Fruit fly (Drosophila melanogaster) whole organism, wandering third instar larva: ENCODE measurements around the gene Decay.
A peak's percentile ranks its signal among the peaks of the same experiment; 100 is the strongest.

Source experiments
- Abd-B ChIP-seq: fragments of >200 bp; optimal IDR thresholded peaks from 2 replicates; lab custom pipeline; 2017; ENCODE audit warnings: missing biosample characterization, missing genetic modification characterization
- CG32264 ChIP-seq: fragments of 200-800 bp; sonication (Bioruptor generic); optimal IDR thresholded peaks from 2 replicates; lab custom pipeline; 2016; ENCODE audit warnings: missing biosample characterization, missing genetic modification characterization
- CG9705 ChIP-seq: fragments of 200-800 bp; sonication (Bioruptor generic); optimal IDR thresholded peaks from 2 replicates; lab custom pipeline; 2018; ENCODE audit warnings: missing biosample characterization, mild to moderate bottlenecking, missing genetic modification characterization
- CrebA ChIP-seq: fragments of 200-800 bp; sonication (Bioruptor generic); optimal IDR thresholded peaks from 2 replicates; lab custom pipeline; 2016; ENCODE audit warnings: missing biosample characterization, mild to moderate bottlenecking, missing genetic modification characterization, borderline replicate concordance
- Dfd ChIP-seq: fragments of >200 bp; optimal IDR thresholded peaks from 2 replicates; lab custom pipeline; 2017; ENCODE audit warnings: missing biosample characterization, missing genetic modification characterization
- GATAd ChIP-seq: sonication (Bioruptor generic); optimal IDR thresholded peaks from 2 replicates; lab custom pipeline; 2016; ENCODE audit warnings: missing biosample characterization, missing genetic modification characterization
- HLH106 ChIP-seq: fragments of 200-800 bp; optimal IDR thresholded peaks from 3 replicates; lab custom pipeline; 2019; ENCODE audit warnings: missing biosample characterization, mild to moderate bottlenecking, missing genetic modification characterization, moderate library complexity
- Hnf4 ChIP-seq: fragments of 200-800 bp; sonication (Bioruptor generic); optimal IDR thresholded peaks from 2 replicates; lab custom pipeline; 2016; ENCODE audit warnings: missing biosample characterization, mild to moderate bottlenecking, missing genetic modification characterization
- Hr83 ChIP-seq: fragments of 200-300 bp; sonication (Bioruptor generic); optimal IDR thresholded peaks from 2 replicates; lab custom pipeline; 2016; ENCODE audit warnings: missing biosample characterization, mild to moderate bottlenecking, missing genetic modification characterization, moderate library complexity; ENCODE audit not compliant: poor library complexity, severe bottlenecking
- Myc ChIP-seq: fragments of >200 bp; optimal IDR thresholded peaks from 2 replicates; lab custom pipeline; 2017
- OdsH ChIP-seq: fragments of 200-800 bp; sonication (Bioruptor generic); optimal IDR thresholded peaks from 2 replicates; lab custom pipeline; 2016; ENCODE audit warnings: missing biosample characterization, mild to moderate bottlenecking, missing genetic modification characterization
- Rel ChIP-seq, 2 experiments: fragments of 200-800 bp; sonication (Bioruptor generic) in 1 of 2; optimal IDR thresholded peaks; 2 replicates in 1 of 2; 3 replicates in 1 of 2; lab custom pipeline; 2016 to 2019; ENCODE audit warnings: mild to moderate bottlenecking in 2 of 2, missing biosample characterization in 2 of 2, missing genetic modification characterization in 2 of 2, moderate library complexity in 1 of 2
- Sp1 ChIP-seq: fragments of 200-800 bp; sonication (Bioruptor generic); optimal IDR thresholded peaks from 3 replicates; lab custom pipeline; 2019; ENCODE audit warnings: missing biosample characterization, mild to moderate bottlenecking, missing genetic modification characterization, moderate library complexity
- Vsx2 ChIP-seq: fragments of 200-300, 225-300 bp; sonication (Bioruptor generic); optimal IDR thresholded peaks from 2 replicates; lab custom pipeline; 2018; ENCODE audit warnings: missing biosample characterization, missing genetic modification characterization; ENCODE audit not compliant: partially characterized antibody
- brk ChIP-seq: fragments of 200-800 bp; sonication (Bioruptor generic); optimal IDR thresholded peaks from 2 replicates; lab custom pipeline; 2016; ENCODE audit warnings: missing biosample characterization, mild to moderate bottlenecking, missing genetic modification characterization
- dl ChIP-seq, 2 experiments: fragments of 175-275, 200-275 bp in 1 of 2; fragments of 200-275 bp in 1 of 2; sonication (Bioruptor generic); optimal IDR thresholded peaks; lab custom pipeline; 2018; ENCODE audit warnings: mild to moderate bottlenecking in 2 of 2, missing biosample characterization in 2 of 2, missing genetic modification characterization in 2 of 2, moderate library complexity in 2 of 2; ENCODE audit not compliant: partially characterized antibody in 2 of 2, insufficient read depth in 1 of 2
- dmrt93B ChIP-seq: fragments of 200-800 bp; sonication (Bioruptor generic); optimal IDR thresholded peaks from 2 replicates; lab custom pipeline; 2018; ENCODE audit warnings: missing biosample characterization, mild to moderate bottlenecking, missing genetic modification characterization
- dsf ChIP-seq: sonication (Bioruptor generic); optimal IDR thresholded peaks from 2 replicates; lab custom pipeline; 2016; ENCODE audit warnings: missing biosample characterization, missing genetic modification characterization, borderline replicate concordance
- ey ChIP-seq: fragments of 200-800 bp; sonication (Bioruptor generic); optimal IDR thresholded peaks from 2 replicates; lab custom pipeline; 2016; ENCODE audit warnings: missing biosample characterization, missing genetic modification characterization
- foxo ChIP-seq, 2 experiments: fragments of 200-800 bp; sonication (Bioruptor generic); optimal IDR thresholded peaks; 2 replicates in 1 of 2; 3 replicates in 1 of 2; lab custom pipeline; 2016 to 2017; ENCODE audit warnings: missing biosample characterization in 2 of 2, missing genetic modification characterization in 2 of 2
- h ChIP-seq: fragments of 200-800 bp; sonication (Bioruptor generic); optimal IDR thresholded peaks from 3 replicates; lab custom pipeline; 2016; ENCODE audit warnings: missing biosample characterization, mild to moderate bottlenecking, missing genetic modification characterization
- jim ChIP-seq: fragments of 175-275, 200-325 bp; sonication (Bioruptor generic); optimal IDR thresholded peaks from 2 replicates; lab custom pipeline; 2016; ENCODE audit warnings: missing biosample characterization, mild to moderate bottlenecking, missing genetic modification characterization
- lola ChIP-seq: fragments of >200 bp; optimal IDR thresholded peaks from 2 replicates; lab custom pipeline; 2017; ENCODE audit warnings: missing biosample characterization, missing genetic modification characterization
- pan ChIP-seq: fragments of >200 bp; optimal IDR thresholded peaks from 2 replicates; lab custom pipeline; 2017
- psq ChIP-seq: fragments of 200-800 bp; sonication (Bioruptor generic); optimal IDR thresholded peaks from 3 replicates; lab custom pipeline; 2017; ENCODE audit warnings: missing biosample characterization, mild to moderate bottlenecking, missing genetic modification characterization, moderate library complexity
- rgr ChIP-seq: fragments of 200-800 bp; sonication (Bioruptor generic); optimal IDR thresholded peaks from 3 replicates; lab custom pipeline; 2016; ENCODE audit warnings: missing biosample characterization, mild to moderate bottlenecking, missing genetic modification characterization
- sage ChIP-seq: fragments of 200-800 bp; sonication (Bioruptor generic); optimal IDR thresholded peaks from 2 replicates; lab custom pipeline; 2016; ENCODE audit warnings: missing biosample characterization, mild to moderate bottlenecking, missing genetic modification characterization
- sv ChIP-seq: fragments of 200-800 bp; sonication (Bioruptor generic); optimal IDR thresholded peaks from 3 replicates; lab custom pipeline; 2016; ENCODE audit warnings: missing biosample characterization, missing genetic modification characterization
- tai ChIP-seq: sonication (Bioruptor generic); optimal IDR thresholded peaks from 2 replicates; lab custom pipeline; 2016; ENCODE audit warnings: missing biosample characterization, missing genetic modification characterization
- usp ChIP-seq: fragments of >200 bp; optimal IDR thresholded peaks from 2 replicates; lab custom pipeline; 2017; ENCODE audit warnings: missing biosample characterization, missing genetic modification characterization
- woc ChIP-seq: sonication (Bioruptor generic); optimal IDR thresholded peaks from 2 replicates; lab custom pipeline; 2016; ENCODE audit warnings: missing biosample characterization, mild to moderate bottlenecking, missing genetic modification characterization

Gene Decay

dm6 chr3R:16538862-16539437 lies 38.1 kb upstream of the Decay start:
- TF ChIP-seq Dfd (GFP tag; lab: Kevin White, UChicago): peak; percentile 99
- TF ChIP-seq pan (lab: Kevin White, UChicago): peak; percentile 48
- no peak for TF ChIP-seq dl (GFP tag; optimal IDR thresholded peaks at IDR 0.05; lab: Kevin White, UChicago; ENCODE audit: insufficient read depth in 1 of 2, partially characterized antibody in 2 of 2)

dm6 chr3R:16537307-16537706 lies 36.5 kb upstream of the Decay start:
- TF ChIP-seq psq: no peak
- TF ChIP-seq rgr: no peak
- no peak for TF ChIP-seq CG9705
- no peak for TF ChIP-seq Sp1
- no peak for TF ChIP-seq Hr83 (GFP tag; lab: Kevin White, UChicago)
- no peak for TF ChIP-seq brk (GFP tag; lab: Kevin White, UChicago)
- TF ChIP-seq Vsx2 (GFP tag; lab: Kevin White, UChicago): no peak
- TF ChIP-seq Dfd (GFP tag; lab: Kevin White, UChicago): no peak
- no peak for TF ChIP-seq Myc (lab: Kevin White, UChicago)
- TF ChIP-seq jim (GFP tag; lab: Kevin White, UChicago): no peak
- no peak for TF ChIP-seq CrebA (GFP tag; lab: Kevin White, UChicago)
- no peak for TF ChIP-seq Hnf4 (GFP tag; lab: Kevin White, UChicago)
- no peak for TF ChIP-seq CG32264 (GFP tag; lab: Kevin White, UChicago)
- TF ChIP-seq woc: no peak
- TF ChIP-seq usp (GFP tag; lab: Kevin White, UChicago): no peak
- TF ChIP-seq Abd-B (GFP tag; lab: Kevin White, UChicago): no peak
- no peak for TF ChIP-seq sage (GFP tag; lab: Kevin White, UChicago)
- no peak for TF ChIP-seq dsf
- TF ChIP-seq GATAd (GFP tag; lab: Kevin White, UChicago): no peak
- TF ChIP-seq foxo (GFP tag; optimal IDR thresholded peaks at IDR 0.05; lab: Kevin White, UChicago): no peak

dm6 chr3R:16533749-16534304 lies 33.0 kb upstream of the Decay start:
- TF ChIP-seq dsf: no peak
- no peak for TF ChIP-seq lola (GFP tag; lab: Kevin White, UChicago)
- TF ChIP-seq rgr: no peak
- TF ChIP-seq dmrt93B (GFP tag; lab: Kevin White, UChicago): no peak
- TF ChIP-seq OdsH (GFP tag; lab: Kevin White, UChicago): no peak
- no peak for TF ChIP-seq Abd-B (GFP tag; lab: Kevin White, UChicago)
- no peak for TF ChIP-seq dl (GFP tag; optimal IDR thresholded peaks at IDR 0.05; lab: Kevin White, UChicago; ENCODE audit: insufficient read depth in 1 of 2, partially characterized antibody in 2 of 2)
- no peak for TF ChIP-seq Myc (lab: Kevin White, UChicago)
- no peak for TF ChIP-seq CG9705
- TF ChIP-seq tai: no peak

- no peak for TF ChIP-seq CrebA (GFP tag; lab: Kevin White, UChicago)
Measured at dm6 chr3R:16530424-16530823, 29.6 kb upstream of the Decay start.

dm6 chr3R:16528429-16528828 lies 27.6 kb upstream of the Decay start:
- TF ChIP-seq pan (lab: Kevin White, UChicago) (no peak), CrebA (GFP tag; lab: Kevin White, UChicago) (no peak), h (GFP tag; lab: Kevin White, UChicago) (no peak), Rel (GFP tag; optimal IDR thresholded peaks at IDR 0.05; lab: Kevin White, UChicago) (no peak), Rel (tag; optimal IDR thresholded peaks at IDR 0.05; lab: Kevin White, UChicago) (no peak), Vsx2 (GFP tag; lab: Kevin White, UChicago) (no peak), ey (GFP tag; lab: Kevin White, UChicago) (no peak), Sp1 (no peak), HLH106 (tag; lab: Kevin White, UChicago) (no peak), lola (GFP tag; lab: Kevin White, UChicago) (no peak), rgr (no peak), dsf (no peak), dmrt93B (GFP tag; lab: Kevin White, UChicago) (no peak), jim (GFP tag; lab: Kevin White, UChicago) (no peak), psq (no peak), woc (no peak), sv (no peak)
